Worm (Caenorhabditis elegans) whole organism, L4 larva: Measurements from ENCODE around the gene F48E3.2.

Experiments used
- hlh-30 ChIP-seq: sonication (generic microtip); optimal IDR thresholded peaks from 2 replicates; lab custom pipeline; 2017; ENCODE audit warnings: antibody characterized with exemption, mild to moderate bottlenecking, missing genetic modification characterization, missing compliant biosample characterization; ENCODE audit not compliant: insufficient read depth
- nhr-237 ChIP-seq: sonication (generic microtip); optimal IDR thresholded peaks from 2 replicates; lab custom pipeline; 2017; ENCODE audit warnings: missing biosample characterization, missing genetic modification characterization
- tag-97 ChIP-seq: fragments of 200-800 bp; sonication (Bioruptor generic); IDR thresholded peaks from 2 replicates; pipeline ENCODE4 v1.3.6; 2022; ENCODE audit warnings: missing genetic modification characterization, missing compliant biosample characterization

DNA sequence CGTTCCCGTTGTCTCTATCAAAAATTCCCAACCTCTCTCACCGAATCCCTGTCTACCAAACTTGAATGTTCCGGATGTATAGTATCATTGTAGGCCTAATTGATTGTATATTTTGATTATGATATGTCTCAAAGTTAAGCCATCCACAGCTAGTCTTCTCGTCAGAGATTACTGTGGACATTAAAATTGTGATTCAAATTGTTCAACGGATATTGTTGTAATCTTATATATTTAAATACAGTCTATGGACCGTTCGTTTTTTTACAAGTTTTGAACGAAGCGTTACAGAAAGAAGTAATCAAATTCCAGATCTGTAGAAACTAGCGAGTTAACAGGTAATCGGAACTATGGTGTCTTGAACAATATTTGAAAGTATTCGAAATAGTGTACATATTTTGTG is 12.2 kb downstream of the F48E3.2 start, which contains the start of gene F48E3.9:
- TF ChIP-seq nhr-237 (no peak), tag-97 (no peak), hlh-30 (tag; lab: Kevin White, UChicago) (no peak)
